Fruit fly (Drosophila melanogaster) whole organism, embryonic: ENCODE results near the gene aop.

Source experiments
- Atf-2 ChIP-seq: fragments of 200-800 bp; sonication (Bioruptor generic); optimal IDR thresholded peaks from 2 replicates; lab custom pipeline; 2016; ENCODE audit warnings: missing biosample characterization, missing genetic modification characterization
- Blimp-1 ChIP-seq: fragments of 200-800 bp; sonication (Bioruptor generic); optimal IDR thresholded peaks from 3 replicates; lab custom pipeline; 2018; ENCODE audit warnings: missing biosample characterization, missing genetic modification characterization, mild to moderate bottlenecking, moderate library complexity, missing genetic modification reagents
- CG10147 ChIP-seq: fragments of 200-800 bp; sonication (Bioruptor generic); optimal IDR thresholded peaks from 2 replicates; lab custom pipeline; 2019; ENCODE audit warnings: missing biosample characterization, mild to moderate bottlenecking, missing genetic modification characterization, moderate library complexity
- CG10267 ChIP-seq: fragments of 200-800 bp; sonication (Bioruptor generic); optimal IDR thresholded peaks from 2 replicates; lab custom pipeline; 2018; ENCODE audit warnings: missing biosample characterization, mild to moderate bottlenecking, missing genetic modification characterization, moderate library complexity
- CG12071 ChIP-seq: fragments of 200-800 bp; sonication (Bioruptor generic); optimal IDR thresholded peaks from 3 replicates; lab custom pipeline; 2018; ENCODE audit warnings: missing biosample characterization, mild to moderate bottlenecking, missing genetic modification characterization
- CG12104 ChIP-seq: fragments of 200-800 bp; sonication (Bioruptor generic); optimal IDR thresholded peaks from 3 replicates; lab custom pipeline; 2016; ENCODE audit warnings: missing biosample characterization, missing genetic modification characterization
- CG12219 ChIP-seq: fragments of 200-800 bp; sonication (Bioruptor generic); optimal IDR thresholded peaks from 3 replicates; lab custom pipeline; 2018; ENCODE audit warnings: missing biosample characterization, mild to moderate bottlenecking, missing genetic modification characterization
- CG13894 ChIP-seq: fragments of 200-800 bp; sonication (Bioruptor generic); optimal IDR thresholded peaks from 3 replicates; lab custom pipeline; 2018; ENCODE audit warnings: missing biosample characterization, mild to moderate bottlenecking, missing genetic modification characterization, moderate library complexity
- CG16779 ChIP-seq: fragments of 200-800 bp; sonication (Bioruptor generic); IDR thresholded peaks from 2 replicates; pipeline ENCODE4 v1.3.6; 2022; ENCODE audit warnings: missing biosample characterization, missing genetic modification characterization
- CG16815 ChIP-seq: fragments of 200-800 bp; sonication (Bioruptor generic); optimal IDR thresholded peaks from 3 replicates; lab custom pipeline; 2017; ENCODE audit warnings: missing biosample characterization, mild to moderate bottlenecking, missing genetic modification characterization
- CG17802 ChIP-seq: fragments of 200-800 bp; sonication (Bioruptor generic); optimal IDR thresholded peaks from 2 replicates; lab custom pipeline; 2018; ENCODE audit warnings: missing biosample characterization, mild to moderate bottlenecking, missing genetic modification characterization, moderate library complexity
- CG17912 ChIP-seq: fragments of 200-800 bp; sonication (Bioruptor generic); optimal IDR thresholded peaks from 2 replicates; lab custom pipeline; 2018; ENCODE audit warnings: missing biosample characterization, mild to moderate bottlenecking, missing genetic modification characterization
- CG18764 ChIP-seq: fragments of 200-800 bp; sonication (Bioruptor generic); optimal IDR thresholded peaks from 3 replicates; lab custom pipeline; 2016; ENCODE audit warnings: missing biosample characterization, missing genetic modification characterization
- CG2116 ChIP-seq: fragments of 200-800 bp; sonication (Bioruptor generic); optimal IDR thresholded peaks from 3 replicates; lab custom pipeline; 2018; ENCODE audit warnings: missing biosample characterization, mild to moderate bottlenecking, missing genetic modification characterization
- CG31224 ChIP-seq: fragments of 200-800 bp; sonication (Bioruptor generic); IDR thresholded peaks from 2 replicates; pipeline ENCODE4 v1.3.6; 2022; ENCODE audit warnings: missing biosample characterization, missing genetic modification characterization
- CG32767 ChIP-seq: fragments of 200-800 bp; sonication (Bioruptor generic); IDR thresholded peaks from 2 replicates; pipeline ENCODE4 v1.3.6; 2022; ENCODE audit warnings: missing biosample characterization, missing genetic modification characterization
- CG32772 ChIP-seq: fragments of 200-800 bp; sonication (Bioruptor generic); IDR thresholded peaks from 2 replicates; pipeline ENCODE4 v1.3.6; 2022; ENCODE audit warnings: missing biosample characterization, missing genetic modification characterization
- CG6654 ChIP-seq: fragments of 200-800 bp; sonication (Bioruptor generic); optimal IDR thresholded peaks from 2 replicates; lab custom pipeline; 2017; ENCODE audit warnings: missing biosample characterization, mild to moderate bottlenecking, missing genetic modification characterization
- CG6765 ChIP-seq: fragments of 200-800 bp; sonication (Bioruptor generic); optimal IDR thresholded peaks from 3 replicates; lab custom pipeline; 2017; ENCODE audit warnings: missing biosample characterization, mild to moderate bottlenecking, missing genetic modification characterization
- CG7556 ChIP-seq: fragments of 200-800 bp; sonication (Bioruptor generic); optimal IDR thresholded peaks from 2 replicates; lab custom pipeline; 2017; ENCODE audit warnings: missing biosample characterization, mild to moderate bottlenecking, missing genetic modification characterization
- CG7963 ChIP-seq: fragments of 200-800 bp; sonication (Bioruptor generic); IDR thresholded peaks from 3 replicates; pipeline ENCODE4 v1.3.6; 2022; ENCODE audit warnings: missing biosample characterization, missing genetic modification characterization; ENCODE audit not compliant: partially characterized antibody
- E2f1 ChIP-seq: fragments of 200-800 bp; sonication (Bioruptor generic); IDR thresholded peaks from 2 replicates; pipeline ENCODE4 v1.3.6; 2022; ENCODE audit warnings: missing biosample characterization, missing genetic modification characterization
- Elba2 ChIP-seq: fragments of 200-800 bp; sonication (Bioruptor generic); optimal IDR thresholded peaks from 3 replicates; lab custom pipeline; 2016; ENCODE audit warnings: missing biosample characterization, missing genetic modification characterization
- Ets65A ChIP-seq: fragments of 200-800 bp; sonication (Bioruptor generic); peaks from one replicate; lab custom pipeline; 2016; ENCODE audit warnings: missing biosample characterization, missing genetic modification characterization
- HLH4C ChIP-seq: fragments of 200-800 bp; sonication (Bioruptor generic); IDR thresholded peaks from 3 replicates; pipeline ENCODE4 v1.3.6; 2022; ENCODE audit warnings: missing biosample characterization, missing genetic modification characterization; ENCODE audit not compliant: partially characterized antibody
- HLHmδ ChIP-seq: fragments of 200-800 bp; sonication (Bioruptor generic); optimal IDR thresholded peaks from 2 replicates; lab custom pipeline; 2018; ENCODE audit warnings: missing biosample characterization, mild to moderate bottlenecking, missing genetic modification characterization, moderate library complexity
- MBD-R2 ChIP-seq: fragments of 200-800 bp; sonication (Bioruptor generic); IDR thresholded peaks from 2 replicates; pipeline ENCODE4 v1.3.6; 2022; ENCODE audit warnings: missing biosample characterization, missing genetic modification characterization
- Max ChIP-seq: fragments of 200-800 bp; sonication (Bioruptor generic); optimal IDR thresholded peaks from 2 replicates; lab custom pipeline; 2016; ENCODE audit warnings: missing biosample characterization, mild to moderate bottlenecking, missing genetic modification characterization
- Med ChIP-seq: fragments of 200-800 bp; sonication (Bioruptor generic); peaks from one replicate; lab custom pipeline; 2016; ENCODE audit warnings: missing biosample characterization, missing genetic modification characterization, mild to moderate bottlenecking, inconsistent platforms, moderate library complexity
- TFAM ChIP-seq: fragments of 200-800 bp; sonication (Bioruptor generic); optimal IDR thresholded peaks from 2 replicates; lab custom pipeline; 2017; ENCODE audit warnings: missing biosample characterization, missing genetic modification characterization, inconsistent platforms
- Xbp1 ChIP-seq: fragments of 200-800 bp; sonication (Bioruptor generic); optimal IDR thresholded peaks from 3 replicates; lab custom pipeline; 2016; ENCODE audit warnings: missing biosample characterization, mild to moderate bottlenecking, missing genetic modification characterization
- ac ChIP-seq: fragments of 200-800 bp; sonication (Bioruptor generic); optimal IDR thresholded peaks from 3 replicates; lab custom pipeline; 2017; ENCODE audit warnings: missing biosample characterization, mild to moderate bottlenecking, missing genetic modification characterization
- ato ChIP-seq: fragments of 200-800 bp; sonication (Bioruptor generic); IDR thresholded peaks from 2 replicates; pipeline ENCODE4 v1.3.6; 2022; ENCODE audit warnings: missing biosample characterization, missing genetic modification characterization; ENCODE audit not compliant: partially characterized antibody
- bigmax ChIP-seq: fragments of 200-800 bp; sonication (Bioruptor generic); optimal IDR thresholded peaks from 2 replicates; lab custom pipeline; 2018; ENCODE audit warnings: missing biosample characterization, mild to moderate bottlenecking, missing genetic modification characterization
- corto ChIP-seq: fragments of 200-800 bp; sonication (Bioruptor generic); optimal IDR thresholded peaks from 2 replicates; lab custom pipeline; 2016; ENCODE audit warnings: missing biosample characterization, mild to moderate bottlenecking, missing genetic modification characterization, moderate library complexity
- dm ChIP-seq: fragments of 200-800 bp; sonication (Bioruptor generic); optimal IDR thresholded peaks from 3 replicates; lab custom pipeline; 2016; ENCODE audit warnings: missing biosample characterization, missing genetic modification characterization
- dpn ChIP-seq, 2 experiments: fragments of 200-800 bp; sonication (Bioruptor generic); optimal IDR thresholded peaks; 3 replicates each; lab custom pipeline; 2016; ENCODE audit warnings: missing biosample characterization in 2 of 2, missing genetic modification characterization in 2 of 2
- fd3F ChIP-seq: fragments of 200-800 bp; sonication (Bioruptor generic); optimal IDR thresholded peaks from 2 replicates; lab custom pipeline; 2018; ENCODE audit warnings: missing biosample characterization, mild to moderate bottlenecking, missing genetic modification characterization, moderate library complexity
- gcm2 ChIP-seq: fragments of 200-800 bp; sonication (Bioruptor generic); optimal IDR thresholded peaks from 2 replicates; lab custom pipeline; 2016; ENCODE audit warnings: missing biosample characterization, missing genetic modification characterization
- inv ChIP-seq: fragments of 200-800 bp; sonication (Bioruptor generic); IDR thresholded peaks from 2 replicates; pipeline ENCODE4 v1.3.6; 2022; ENCODE audit warnings: missing biosample characterization, missing genetic modification characterization; ENCODE audit not compliant: partially characterized antibody
- ken ChIP-seq: fragments of 200-800 bp; sonication (Bioruptor generic); IDR thresholded peaks from 3 replicates; pipeline ENCODE4 v1.3.6; 2022; ENCODE audit warnings: missing biosample characterization, missing genetic modification characterization
- nau ChIP-seq: fragments of 200-800 bp; sonication (Bioruptor generic); optimal IDR thresholded peaks from 3 replicates; lab custom pipeline; 2017; ENCODE audit warnings: missing biosample characterization, mild to moderate bottlenecking, missing genetic modification characterization, missing genetic modification reagents
- nerfin-1 ChIP-seq: fragments of 200-800 bp; sonication (Bioruptor generic); optimal IDR thresholded peaks from 3 replicates; lab custom pipeline; 2019; ENCODE audit warnings: missing biosample characterization, mild to moderate bottlenecking, missing genetic modification characterization, moderate library complexity
- nmo ChIP-seq: fragments of 200-800 bp; sonication (Bioruptor generic); optimal IDR thresholded peaks from 2 replicates; lab custom pipeline; 2018; ENCODE audit warnings: missing biosample characterization, mild to moderate bottlenecking, missing genetic modification characterization, moderate library complexity
- sens ChIP-seq: fragments of 200-800 bp; sonication (Bioruptor generic); peaks from one replicate; lab custom pipeline; 2016; ENCODE audit warnings: missing biosample characterization, missing genetic modification characterization
- seq ChIP-seq: fragments of 200-800 bp; sonication (Bioruptor generic); IDR thresholded peaks from 2 replicates; pipeline ENCODE4 v1.3.6; 2022; ENCODE audit warnings: missing biosample characterization, missing genetic modification characterization
- sima ChIP-seq: fragments of 200-800 bp; sonication (Bioruptor generic); optimal IDR thresholded peaks from 2 replicates; lab custom pipeline; 2016; ENCODE audit warnings: missing biosample characterization, missing genetic modification characterization
- so ChIP-seq: fragments of 200-800 bp; sonication (Bioruptor generic); IDR thresholded peaks from 3 replicates; pipeline ENCODE4 v1.3.6; 2022; ENCODE audit warnings: missing biosample characterization, missing genetic modification characterization
- twi ChIP-seq: fragments of 200-800 bp; optimal IDR thresholded peaks from 2 replicates; lab custom pipeline; 2019; ENCODE audit warnings: missing biosample characterization, mild to moderate bottlenecking, missing genetic modification characterization, moderate library complexity
- unc-4 ChIP-seq: fragments of 200-800 bp; sonication (Bioruptor generic); IDR thresholded peaks from 2 replicates; pipeline ENCODE4 v1.3.6; 2022; ENCODE audit warnings: missing biosample characterization, missing genetic modification characterization; ENCODE audit not compliant: partially characterized antibody

The aop gene

dm6 chr2L:2168184-2168893 lies 10.2 kb downstream of the aop start (continued):
- TF ChIP-seq ken: no peak
- TF ChIP-seq corto (GFP tag; lab: Kevin White, UChicago): no peak
- no peak for TF ChIP-seq fd3F
- TF ChIP-seq ato (GFP tag; lab: Robert Waterston, UW): no peak
- TF ChIP-seq so (GFP tag; lab: Robert Waterston, UW): peak; percentile 31; the same call in 1 of the 3 replicates
- no peak for TF ChIP-seq nmo
- no peak for TF ChIP-seq sima
- no peak for TF ChIP-seq CG12104
- no peak for TF ChIP-seq dpn (GFP tag; optimal IDR thresholded peaks at IDR 0.05; lab: Kevin White, UChicago)
- TF ChIP-seq gcm2 (GFP tag; lab: Kevin White, UChicago): no peak
- TF ChIP-seq Xbp1 (GFP tag; lab: Kevin White, UChicago): no peak
- TF ChIP-seq dm (GFP tag; lab: Kevin White, UChicago): no peak
- TF ChIP-seq CG16779 (GFP tag; lab: Robert Waterston, UW): no peak
- peak; percentile 75 for TF ChIP-seq sens
- peak; percentile 29 for TF ChIP-seq CG6765
- TF ChIP-seq Ets65A: no peak
- no peak for TF ChIP-seq Atf-2 (GFP tag; lab: Kevin White, UChicago)
- no peak for TF ChIP-seq CG6654 (GFP tag; lab: Kevin White, UChicago)
- no peak for TF ChIP-seq CG16815 (GFP tag; lab: Kevin White, UChicago)
- no peak for TF ChIP-seq seq
- TF ChIP-seq E2f1 (GFP tag; lab: Robert Waterston, UW): no peak
- peak; percentile 40 for TF ChIP-seq CG13894 (tag; lab: Kevin White, UChicago)
- TF ChIP-seq CG2116 (GFP tag; lab: Kevin White, UChicago): no peak
- TF ChIP-seq Max (GFP tag; lab: Kevin White, UChicago): no peak
- peak; percentile 16 for TF ChIP-seq nau (GFP tag; lab: Kevin White, UChicago)
- no peak for TF ChIP-seq CG17802 (tag; lab: Kevin White, UChicago)
- TF ChIP-seq CG7963: no peak
- no peak for TF ChIP-seq CG32767 (GFP tag; lab: Robert Waterston, UW)
- TF ChIP-seq HLH4C (GFP tag; lab: Robert Waterston, UW): no peak
- no peak for TF ChIP-seq Elba2 (GFP tag; lab: Kevin White, UChicago)
- TF ChIP-seq CG12071 (GFP tag; lab: Kevin White, UChicago): peak; percentile 74
- TF ChIP-seq CG10147 (GFP tag; lab: Kevin White, UChicago): no peak
- no peak for TF ChIP-seq inv
- TF ChIP-seq CG7556: no peak
- no peak for TF ChIP-seq MBD-R2 (GFP tag; lab: Robert Waterston, UW)
- TF ChIP-seq CG18764: no peak
- TF ChIP-seq TFAM (GFP tag; lab: Kevin White, UChicago): no peak
- no peak for TF ChIP-seq Blimp-1
- TF ChIP-seq bigmax: no peak
- TF ChIP-seq unc-4 (GFP tag; lab: Robert Waterston, UW): no peak
- TF ChIP-seq CG12219 (GFP tag; lab: Kevin White, UChicago): peak; percentile 63
- TF ChIP-seq nerfin-1 (tag; lab: Kevin White, UChicago): peak; percentile 10
- peak; percentile 49 for TF ChIP-seq CG17912 (GFP tag; lab: Kevin White, UChicago)
- peak; percentile 72 for TF ChIP-seq Med (GFP tag; lab: Kevin White, UChicago)
- no peak for TF ChIP-seq twi
- TF ChIP-seq ac: peak; percentile 4
- TF ChIP-seq HLHmδ (GFP tag; lab: Kevin White, UChicago): no peak
- no peak for TF ChIP-seq CG32772 (GFP tag; lab: Robert Waterston, UW)
- no peak for TF ChIP-seq CG10267 (tag; lab: Kevin White, UChicago)
- TF ChIP-seq CG31224: no peak
